Worm (Caenorhabditis elegans) whole organism, young adult: ENCODE data around the gene asp-8.

Experiments
- F23B12.7 ChIP-seq: sonication (generic microtip); optimal IDR thresholded peaks from 2 replicates; lab custom pipeline; 2017; ENCODE audit warnings: missing genetic modification characterization, mild to moderate bottlenecking, missing compliant biosample characterization, antibody characterized with exemption, moderate library complexity; ENCODE audit not compliant: insufficient read depth
- F33H1.4 ChIP-seq: fragments of 200-800 bp; sonication (Bioruptor generic); IDR thresholded peaks from 2 replicates; pipeline ENCODE4 v1.3.6; 2022; ENCODE audit warnings: missing genetic modification reagents, missing genetic modification characterization, missing compliant biosample characterization
- Y53F4B.3 ChIP-seq: fragments of 200-800 bp; sonication (Bioruptor generic); IDR thresholded peaks from 2 replicates; pipeline ENCODE4 v1.3.6; 2022; ENCODE audit warnings: missing genetic modification reagents, missing genetic modification characterization, missing compliant biosample characterization
- ama-1 ChIP-seq, 3 experiments: fragments of 150-350 bp in 1 of 3; sonication (generic microtip) in 2 of 3; optimal IDR thresholded peaks; 2 replicates each; lab custom pipeline; 2014 to 2018; ENCODE audit warnings: missing biosample characterization in 2 of 3, missing genetic modification characterization in 2 of 3, missing genetic modification reagents in 2 of 3
- athp-1 ChIP-seq: sonication (generic microtip); optimal IDR thresholded peaks from 2 replicates; lab custom pipeline; 2017; ENCODE audit warnings: mild to moderate bottlenecking, missing genetic modification characterization, missing compliant biosample characterization
- attf-6 ChIP-seq: fragments of 200-800 bp; sonication (Bioruptor generic); IDR thresholded peaks from 2 replicates; pipeline ENCODE4 v1.3.6; 2022; ENCODE audit warnings: missing genetic modification reagents, missing genetic modification characterization, missing compliant biosample characterization
- bed-1 ChIP-seq: fragments of 200-800 bp; sonication (Bioruptor generic); IDR thresholded peaks from 2 replicates; pipeline ENCODE4 v1.3.6; 2022; ENCODE audit warnings: missing genetic modification reagents, missing genetic modification characterization, missing compliant biosample characterization
- cebp-2 ChIP-seq: fragments of 200-800 bp; sonication (Bioruptor generic); IDR thresholded peaks from 2 replicates; pipeline ENCODE4 v1.3.6; 2022; ENCODE audit warnings: missing genetic modification characterization, missing compliant biosample characterization
- ceh-79 ChIP-seq: sonication (generic microtip); optimal IDR thresholded peaks from 2 replicates; lab custom pipeline; 2017; ENCODE audit warnings: mild to moderate bottlenecking, missing genetic modification characterization, missing compliant biosample characterization
- die-1 ChIP-seq: sonication (generic microtip); optimal IDR thresholded peaks from 2 replicates; lab custom pipeline; 2016; ENCODE audit warnings: missing genotype, mild to moderate bottlenecking, missing genetic modification characterization, missing compliant biosample characterization
- efl-1 ChIP-seq: fragments of 150-350 bp; optimal IDR thresholded peaks from 2 replicates; lab custom pipeline; 2014; ENCODE audit warnings: missing biosample characterization, missing genetic modification reagents, missing genetic modification characterization
- egrh-3 ChIP-seq: fragments of 200-800 bp; sonication (Bioruptor generic); IDR thresholded peaks from 2 replicates; pipeline ENCODE4 v1.3.6; 2022; ENCODE audit warnings: missing genetic modification reagents, missing genetic modification characterization, missing compliant biosample characterization
- hlh-12 ChIP-seq: sonication (generic microtip); optimal IDR thresholded peaks from 2 replicates; lab custom pipeline; 2016; ENCODE audit warnings: missing genetic modification characterization, missing compliant biosample characterization
- let-607 ChIP-seq, 2 experiments: fragments of 200-800 bp in 1 of 2; sonication (Bioruptor generic) in 1 of 2; sonication (generic microtip) in 1 of 2; optimal IDR thresholded peaks; 2 replicates each; lab custom pipeline; 2016 to 2018; ENCODE audit warnings: mild to moderate bottlenecking in 2 of 2, missing compliant biosample characterization in 2 of 2, missing genetic modification characterization in 2 of 2, moderate library complexity in 2 of 2, missing genotype in 1 of 2
- lin-26 ChIP-seq: fragments of 200-800 bp; sonication (Bioruptor generic); IDR thresholded peaks from 2 replicates; pipeline ENCODE4 v1.3.6; 2022; ENCODE audit warnings: missing genetic modification reagents, missing genetic modification characterization, missing compliant biosample characterization
- nhr-120 ChIP-seq: fragments of 200-800 bp; sonication (Bioruptor generic); IDR thresholded peaks from 2 replicates; pipeline ENCODE4 v1.3.6; 2022; ENCODE audit warnings: missing genetic modification characterization, missing compliant biosample characterization
- nhr-179 ChIP-seq: sonication (generic microtip); optimal IDR thresholded peaks from 2 replicates; lab custom pipeline; 2016; ENCODE audit warnings: mild to moderate bottlenecking, missing genetic modification characterization, missing compliant biosample characterization
- nhr-27 ChIP-seq: fragments of 200-800 bp; sonication (Bioruptor generic); optimal IDR thresholded peaks from 2 replicates; lab custom pipeline; 2018; ENCODE audit warnings: mild to moderate bottlenecking, missing genetic modification characterization, moderate library complexity, missing compliant biosample characterization
- pbrm-1 ChIP-seq: fragments of 200-800 bp; sonication (Bioruptor generic); IDR thresholded peaks from 2 replicates; pipeline ENCODE4 v1.3.6; 2022; ENCODE audit warnings: missing genetic modification reagents, missing genetic modification characterization, missing compliant biosample characterization
- pha-4 ChIP-seq: fragments of 150-350 bp; sonication (generic microtip); optimal IDR thresholded peaks from 2 replicates; lab custom pipeline; 2014; ENCODE audit warnings: missing biosample characterization, missing genetic modification reagents, missing genetic modification characterization
- repo-1 ChIP-seq: sonication (generic microtip); optimal IDR thresholded peaks from 2 replicates; lab custom pipeline; 2017; ENCODE audit warnings: mild to moderate bottlenecking, missing genetic modification characterization, missing compliant biosample characterization
- snpc-1.1 ChIP-seq: sonication (generic microtip); optimal IDR thresholded peaks from 2 replicates; lab custom pipeline; 2017; ENCODE audit warnings: missing genetic modification characterization, mild to moderate bottlenecking, missing compliant biosample characterization, antibody characterized with exemption, moderate library complexity, missing genotype, missing genetic modification reagents; ENCODE audit not compliant: insufficient read depth
- snpc-1.3 ChIP-seq: sonication (generic microtip); optimal IDR thresholded peaks from 2 replicates; lab custom pipeline; 2017; ENCODE audit warnings: missing genetic modification characterization, mild to moderate bottlenecking, missing compliant biosample characterization, antibody characterized with exemption, moderate library complexity, missing genotype, missing genetic modification reagents; ENCODE audit not compliant: insufficient read depth
- unc-130 ChIP-seq: sonication (generic microtip); optimal IDR thresholded peaks from 2 replicates; lab custom pipeline; 2016; ENCODE audit warnings: missing genetic modification reagents, missing genetic modification characterization, missing compliant biosample characterization
- unc-62 ChIP-seq: fragments of 150-350 bp; optimal IDR thresholded peaks from 2 replicates; lab custom pipeline; 2014; ENCODE audit warnings: missing biosample characterization, missing genetic modification reagents, missing genetic modification characterization
- zfh-2 ChIP-seq: fragments of 200-800 bp; sonication (Bioruptor generic); conservative IDR thresholded peaks from 2 replicates; pipeline ENCODE4 v1.3.6; 2022; ENCODE audit warnings: missing genetic modification reagents, missing genetic modification characterization, missing compliant biosample characterization

Gene asp-8

ce11 chrV:3065928-3066327 is 41.6 kb downstream of the asp-8 start, which contains the start of gene srh-185 (continued):
- no peak for TF ChIP-seq let-607 (tag; optimal IDR thresholded peaks at IDR 0.05; lab: Kevin White, UChicago)

ce11 chrV:3069101-3069500 is 44.8 kb downstream of the asp-8 start, which contains the start of gene str-40:
Gene str-40, minus strand, starts transcription at chrV:3069201.
- TF ChIP-seq athp-1 (tag; lab: Kevin White, UChicago) (no peak), let-607 (tag; optimal IDR thresholded peaks at IDR 0.05; lab: Kevin White, UChicago) (no peak), die-1 (tag; lab: Kevin White, UChicago) (no peak), pbrm-1 (no peak), attf-6 (GFP tag; lab: Robert Waterston, UW) (no peak), Y53F4B.3 (GFP tag; lab: Robert Waterston, UW) (no peak), repo-1 (tag; lab: Kevin White, UChicago) (no peak), snpc-1.3 (no peak)

- TF ChIP-seq F23B12.7, result no peak
- TF ChIP-seq ama-1 (optimal IDR thresholded peaks at IDR 0.05; lab: Kevin White, UChicago), result no peak
- TF ChIP-seq ama-1 (GFP tag; optimal IDR thresholded peaks at IDR 0.05; lab: Kevin White, UChicago), result no peak
- no peak for TF ChIP-seq efl-1 (GFP tag; lab: Kevin White, UChicago)
- no peak for TF ChIP-seq Y53F4B.3 (GFP tag; lab: Robert Waterston, UW)
- no peak for TF ChIP-seq zfh-2
- TF ChIP-seq egrh-3, result no peak
- no peak for TF ChIP-seq cebp-2 (GFP tag; lab: Robert Waterston, UW)
- no peak for TF ChIP-seq nhr-120 (GFP tag; lab: Robert Waterston, UW)
- TF ChIP-seq let-607 (tag; optimal IDR thresholded peaks at IDR 0.05; lab: Kevin White, UChicago), result no peak
- no peak for TF ChIP-seq nhr-179 (tag; lab: Kevin White, UChicago)
- no peak for TF ChIP-seq unc-62 (GFP tag; lab: Kevin White, UChicago)
- TF ChIP-seq bed-1 (GFP tag; lab: Robert Waterston, UW), result no peak
- TF ChIP-seq pha-4 (tag; lab: Kevin White, UChicago), result no peak
- no peak for TF ChIP-seq lin-26
- TF ChIP-seq unc-130 (GFP tag; lab: Kevin White, UChicago), result no peak
- TF ChIP-seq ceh-79 (tag; lab: Kevin White, UChicago), result no peak
- no peak for TF ChIP-seq hlh-12 (tag; lab: Kevin White, UChicago)
- TF ChIP-seq nhr-27 (tag; lab: Kevin White, UChicago), result no peak
- TF ChIP-seq snpc-1.1 (tag; lab: Kevin White, UChicago), result no peak
- TF ChIP-seq F33H1.4 (GFP tag; lab: Robert Waterston, UW), result no peak
These were observed 47.2 kb downstream of the asp-8 start, which contains the start of gene C50H11.13 for ce11 chrV:3071548-3071947. Gene C50H11.13, minus strand, starts transcription at chrV:3071648.
